Fruit fly (Drosophila melanogaster) whole organism, embryonic: ENCODE data around the gene CG33932.

Source experiments
- Awh ChIP-seq: fragments of 200-800 bp; sonication (Bioruptor generic); IDR thresholded peaks from 2 replicates; pipeline ENCODE4, ENCODE4 v1.3.6; 2022; ENCODE audit warnings: missing biosample characterization, missing genetic modification characterization
- CG10267 ChIP-seq: fragments of 200-800 bp; sonication (Bioruptor generic); optimal IDR thresholded peaks from 2 replicates; lab custom pipeline; 2018; ENCODE audit warnings: missing biosample characterization, mild to moderate bottlenecking, missing genetic modification characterization, moderate library complexity
- CG10543 ChIP-seq: fragments of 200-800 bp; sonication (Bioruptor generic); optimal IDR thresholded peaks from 3 replicates; lab custom pipeline; 2017; ENCODE audit warnings: missing biosample characterization, mild to moderate bottlenecking, missing genetic modification characterization, moderate library complexity
- CG10979 ChIP-seq: fragments of 200-800 bp; sonication (Bioruptor generic); optimal IDR thresholded peaks from 2 replicates; lab custom pipeline; 2018; ENCODE audit warnings: missing biosample characterization, mild to moderate bottlenecking, missing genetic modification characterization, moderate library complexity
- CG11398 ChIP-seq: fragments of 200-800 bp; sonication (Bioruptor generic); optimal IDR thresholded peaks from 2 replicates; lab custom pipeline; 2016; ENCODE audit warnings: missing biosample characterization, missing genetic modification characterization
- CG12391 ChIP-seq: fragments of 200-800 bp; sonication (Bioruptor generic); optimal IDR thresholded peaks from 3 replicates; lab custom pipeline; 2018; ENCODE audit warnings: missing biosample characterization, mild to moderate bottlenecking, missing genetic modification characterization, moderate library complexity
- CG13424 ChIP-seq: fragments of 200-800 bp; sonication (Bioruptor generic); optimal IDR thresholded peaks from 2 replicates; lab custom pipeline; 2019; ENCODE audit warnings: missing biosample characterization, mild to moderate bottlenecking, missing genetic modification characterization, moderate library complexity
- CG14710 ChIP-seq: fragments of 200-800 bp; sonication (Bioruptor generic); optimal IDR thresholded peaks from 3 replicates; lab custom pipeline; 2019; ENCODE audit warnings: missing biosample characterization, mild to moderate bottlenecking, missing genetic modification characterization, moderate library complexity
- CG16815 ChIP-seq: fragments of 200-800 bp; sonication (Bioruptor generic); optimal IDR thresholded peaks from 3 replicates; lab custom pipeline; 2017; ENCODE audit warnings: missing biosample characterization, mild to moderate bottlenecking, missing genetic modification characterization
- CG17361 ChIP-seq: fragments of 200-800 bp; sonication (Bioruptor generic); IDR thresholded peaks from 3 replicates; pipeline ENCODE4 v1.3.6; 2022; ENCODE audit warnings: missing biosample characterization, missing genetic modification characterization
- CG18262 ChIP-seq: fragments of 200-800 bp; optimal IDR thresholded peaks from 3 replicates; lab custom pipeline; 2019; ENCODE audit warnings: missing biosample characterization, mild to moderate bottlenecking, missing genetic modification characterization, moderate library complexity
- CG1832 ChIP-seq: fragments of 200-800 bp; sonication (Bioruptor generic); optimal IDR thresholded peaks from 2 replicates; lab custom pipeline; 2017; ENCODE audit warnings: missing biosample characterization, mild to moderate bottlenecking, missing genetic modification characterization, inconsistent platforms
- CG2199 ChIP-seq: fragments of 200-800 bp; sonication (Bioruptor generic); IDR thresholded peaks from 3 replicates; pipeline ENCODE4 v1.3.6; 2022; ENCODE audit warnings: missing biosample characterization, missing genetic modification characterization
- CG30020 ChIP-seq: fragments of 200-800 bp; optimal IDR thresholded peaks from 2 replicates; lab custom pipeline; 2019; ENCODE audit warnings: missing biosample characterization, mild to moderate bottlenecking, missing genetic modification characterization, moderate library complexity
- CG33557 ChIP-seq: fragments of 200-800 bp; sonication (Bioruptor generic); optimal IDR thresholded peaks from 2 replicates; lab custom pipeline; 2019; ENCODE audit warnings: missing biosample characterization, mild to moderate bottlenecking, missing genetic modification characterization, moderate library complexity
- CG34422 ChIP-seq: fragments of 200-800 bp; sonication (Bioruptor generic); IDR thresholded peaks from 3 replicates; pipeline ENCODE4 v1.3.6; 2022; ENCODE audit warnings: missing biosample characterization, missing genetic modification characterization
- CG6854 ChIP-seq: fragments of 200-800 bp; sonication (Bioruptor generic); optimal IDR thresholded peaks from 3 replicates; lab custom pipeline; 2017; ENCODE audit warnings: missing biosample characterization, mild to moderate bottlenecking, missing genetic modification characterization
- CG7786 ChIP-seq: fragments of 200-800 bp; sonication (Bioruptor generic); optimal IDR thresholded peaks from 2 replicates; lab custom pipeline; 2016; ENCODE audit warnings: missing biosample characterization, missing genetic modification characterization
- CG8359 ChIP-seq: fragments of 200-800 bp; sonication (Bioruptor generic); optimal IDR thresholded peaks from 2 replicates; lab custom pipeline; 2017; ENCODE audit warnings: missing biosample characterization, mild to moderate bottlenecking, missing genetic modification characterization, borderline replicate concordance
- Deaf1 ChIP-seq: fragments of 200-800 bp; optimal IDR thresholded peaks from 3 replicates; lab custom pipeline; 2019; ENCODE audit warnings: missing biosample characterization, mild to moderate bottlenecking, missing genetic modification characterization, moderate library complexity
- Ets65A ChIP-seq: fragments of 200-800 bp; sonication (Bioruptor generic); peaks from one replicate; lab custom pipeline; 2016; ENCODE audit warnings: missing biosample characterization, missing genetic modification characterization
- Jarid2 ChIP-seq: fragments of 200-800 bp; sonication (Bioruptor generic); optimal IDR thresholded peaks from 3 replicates; lab custom pipeline; 2017; ENCODE audit warnings: mild to moderate bottlenecking, missing biosample characterization, missing genetic modification reagents, missing genetic modification characterization
- Med ChIP-seq: fragments of 200-800 bp; sonication (Bioruptor generic); peaks from one replicate; lab custom pipeline; 2016; ENCODE audit warnings: missing biosample characterization, missing genetic modification characterization, mild to moderate bottlenecking, inconsistent platforms, moderate library complexity
- Mrtf ChIP-seq: fragments of 200-800 bp; sonication (Bioruptor generic); IDR thresholded peaks from 3 replicates; pipeline ENCODE4 v1.3.6; 2022; ENCODE audit warnings: missing biosample characterization, missing genetic modification characterization
- ara ChIP-seq: fragments of 200-800 bp; sonication (Bioruptor generic); IDR thresholded peaks from 2 replicates; pipeline ENCODE4 v1.3.6; 2022; ENCODE audit warnings: missing biosample characterization, missing genetic modification characterization
- caup ChIP-seq: fragments of 200-800 bp; sonication (Bioruptor generic); optimal IDR thresholded peaks from 3 replicates; lab custom pipeline; 2017; ENCODE audit warnings: missing biosample characterization, mild to moderate bottlenecking, missing genetic modification characterization, moderate library complexity; ENCODE audit not compliant: severe bottlenecking
- crc ChIP-seq: fragments of 200-800 bp; sonication (Bioruptor generic); optimal IDR thresholded peaks from 2 replicates; lab custom pipeline; 2016; ENCODE audit warnings: missing biosample characterization, missing genetic modification characterization
- crol ChIP-seq: fragments of 200-800 bp; sonication (Bioruptor generic); IDR thresholded peaks from 2 replicates; pipeline ENCODE4 v1.3.6; 2022; ENCODE audit warnings: missing biosample characterization, missing genetic modification characterization
- dmrt11E ChIP-seq: fragments of 200-800 bp; sonication (Bioruptor generic); optimal IDR thresholded peaks from 3 replicates; lab custom pipeline; 2018; ENCODE audit warnings: missing biosample characterization, mild to moderate bottlenecking, missing genetic modification characterization, moderate library complexity
- eyg ChIP-seq: fragments of 200-800 bp; sonication (Bioruptor generic); optimal IDR thresholded peaks from 3 replicates; lab custom pipeline; 2016; ENCODE audit warnings: missing biosample characterization, missing genetic modification characterization
- gem ChIP-seq: fragments of 200-800 bp; sonication (Bioruptor generic); optimal IDR thresholded peaks from 2 replicates; lab custom pipeline; 2019; ENCODE audit warnings: missing biosample characterization, mild to moderate bottlenecking, missing genetic modification characterization, moderate library complexity
- inv ChIP-seq: fragments of 200-800 bp; sonication (Bioruptor generic); IDR thresholded peaks from 2 replicates; pipeline ENCODE4 v1.3.6; 2022; ENCODE audit warnings: missing biosample characterization, missing genetic modification characterization; ENCODE audit not compliant: partially characterized antibody
- lola ChIP-seq, 3 experiments: fragments of >200 bp in 2 of 3; fragments of 200-800 bp in 1 of 3; sonication (Bioruptor generic) in 1 of 3; optimal IDR thresholded peaks; 2 replicates each; lab custom pipeline; 2017 to 2019; ENCODE audit warnings: missing biosample characterization in 3 of 3, missing genetic modification characterization in 3 of 3, mild to moderate bottlenecking in 1 of 3, moderate library complexity in 1 of 3
- sens ChIP-seq: fragments of 200-800 bp; sonication (Bioruptor generic); peaks from one replicate; lab custom pipeline; 2016; ENCODE audit warnings: missing biosample characterization, missing genetic modification characterization
- sisA ChIP-seq: fragments of 200-800 bp; sonication (Bioruptor generic); IDR thresholded peaks from 2 replicates; pipeline ENCODE4 v1.3.6; 2022; ENCODE audit warnings: missing biosample characterization, missing genetic modification characterization
- toy ChIP-seq: fragments of 200-800 bp; sonication (Bioruptor generic); IDR thresholded peaks from 2 replicates; pipeline ENCODE4 v1.3.6; 2022; ENCODE audit warnings: missing biosample characterization, missing genetic modification characterization
- twi ChIP-seq: fragments of 200-800 bp; optimal IDR thresholded peaks from 2 replicates; lab custom pipeline; 2019; ENCODE audit warnings: missing biosample characterization, mild to moderate bottlenecking, missing genetic modification characterization, moderate library complexity
- z ChIP-seq: fragments of 200-800 bp; sonication (Bioruptor generic); IDR thresholded peaks from 3 replicates; pipeline ENCODE4 v1.3.6; 2022; ENCODE audit warnings: missing biosample characterization, missing genetic modification characterization
- zf30C ChIP-seq: fragments of 200-800 bp; sonication (Bioruptor generic); optimal IDR thresholded peaks from 3 replicates; lab custom pipeline; 2018; ENCODE audit warnings: missing biosample characterization, mild to moderate bottlenecking, missing genetic modification characterization

The CG33932 gene

DNA sequence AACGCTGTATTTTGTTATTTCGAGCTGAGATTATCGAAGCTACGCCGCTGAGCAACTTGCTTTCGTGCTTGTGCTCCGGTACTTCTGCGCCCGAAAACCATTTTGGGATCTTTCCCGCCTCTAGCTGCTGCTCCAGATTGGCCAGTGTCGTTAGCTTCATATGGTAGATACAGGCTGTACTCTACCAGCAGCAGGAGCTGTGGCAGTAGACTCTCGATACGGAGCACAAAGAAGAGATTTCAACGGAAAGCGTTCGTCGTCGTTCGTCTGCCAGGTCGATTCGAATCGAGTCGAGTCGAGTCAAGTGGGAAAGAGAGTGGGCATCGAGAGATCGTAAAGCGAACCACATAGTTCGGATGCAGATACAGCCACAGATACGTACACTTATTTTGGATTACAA is 29.4 kb upstream of the CG33932 start (continued):
- TF ChIP-seq Awh (GFP tag; lab: Robert Waterston, UW) (no peak), CG10543 (GFP tag; lab: Kevin White, UChicago) (peak; percentile 12), inv (no peak), Deaf1 (tag; lab: Kevin White, UChicago) (peak; percentile 77), CG8359 (GFP tag; lab: Kevin White, UChicago) (no peak), CG7786 (GFP tag; lab: Kevin White, UChicago) (no peak), ara (GFP tag; lab: Robert Waterston, UW) (no peak), caup (GFP tag; lab: Kevin White, UChicago) (no peak), Jarid2 (no peak), Med (GFP tag; lab: Kevin White, UChicago) (peak; percentile 52), Mrtf (GFP tag; lab: Robert Waterston, UW) (no peak), eyg (no peak), sisA (GFP tag; lab: Robert Waterston, UW) (no peak)

DNA sequence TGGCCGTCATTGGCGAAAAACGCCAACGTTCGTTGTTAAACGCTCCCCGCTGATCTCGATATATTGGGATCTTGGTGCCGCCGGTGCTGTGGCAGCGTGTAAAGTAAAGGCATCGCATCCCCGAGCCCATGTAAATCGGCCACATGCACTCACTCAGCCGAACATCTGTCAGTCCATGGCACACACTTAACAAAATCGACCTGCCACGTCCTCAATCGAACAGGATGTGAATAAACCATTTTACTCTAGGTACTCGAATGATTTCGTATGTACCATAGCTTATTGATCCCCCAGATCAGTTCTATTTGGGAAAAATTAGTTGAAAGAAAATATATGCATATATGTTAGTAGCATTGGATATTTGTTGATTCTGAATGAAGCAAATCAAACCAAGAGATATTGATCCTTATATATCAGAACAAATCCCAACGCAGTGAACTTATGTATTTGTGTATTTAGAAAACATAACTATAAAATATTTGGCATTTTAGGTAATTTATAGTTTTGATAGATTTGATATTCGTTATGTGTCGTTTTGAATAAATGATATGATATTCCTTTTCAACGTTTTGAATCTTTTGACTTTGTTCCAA is 27.8 kb upstream of the CG33932 start:
- peak; percentile 92 for TF ChIP-seq twi (tag; lab: Kevin White, UChicago)
- TF ChIP-seq CG1832 (GFP tag; lab: Kevin White, UChicago), result no peak
- TF ChIP-seq Ets65A (GFP tag; lab: Kevin White, UChicago), result no peak
- no peak for TF ChIP-seq CG11398 (GFP tag; lab: Kevin White, UChicago)
- peak; percentile 81 for TF ChIP-seq sens (GFP tag; lab: Kevin White, UChicago)
- TF ChIP-seq CG14710, result peak; percentile 4
- TF ChIP-seq CG10267 (tag; lab: Kevin White, UChicago), result peak; percentile 2
- TF ChIP-seq toy (GFP tag; lab: Robert Waterston, UW), result no peak
- TF ChIP-seq CG18262 (tag; lab: Kevin White, UChicago), result peak; percentile 42
- TF ChIP-seq zf30C (GFP tag; lab: Kevin White, UChicago), result peak; percentile 71
- TF ChIP-seq CG30020, result no peak
- peak; percentile 27 for TF ChIP-seq gem (tag; lab: Kevin White, UChicago)
- no peak for TF ChIP-seq CG6854 (GFP tag; lab: Kevin White, UChicago)
- TF ChIP-seq CG12391 (tag; lab: Kevin White, UChicago), result peak; percentile 8
- TF ChIP-seq CG16815 (GFP tag; lab: Kevin White, UChicago), result no peak
- peak; percentile 16 for TF ChIP-seq CG10979 (tag; lab: Kevin White, UChicago)
- TF ChIP-seq Med (GFP tag; lab: Kevin White, UChicago), result peak; percentile 31
- TF ChIP-seq CG33557 (GFP tag; lab: Kevin White, UChicago), result peak; percentile 10
- TF ChIP-seq CG13424, result no peak
- no peak for TF ChIP-seq CG34422 (GFP tag; lab: Robert Waterston, UW)
- peak; percentile 64; the same call in 2 of the 3 replicates for TF ChIP-seq CG17361 (GFP tag; lab: Robert Waterston, UW)
- peak in 1 of 3 experiments; percentile 44 for TF ChIP-seq lola (GFP tag; optimal IDR thresholded peaks at IDR 0.05; lab: Kevin White, UChicago)
- TF ChIP-seq dmrt11E (tag; lab: Kevin White, UChicago), result peak; percentile 39

DNA sequence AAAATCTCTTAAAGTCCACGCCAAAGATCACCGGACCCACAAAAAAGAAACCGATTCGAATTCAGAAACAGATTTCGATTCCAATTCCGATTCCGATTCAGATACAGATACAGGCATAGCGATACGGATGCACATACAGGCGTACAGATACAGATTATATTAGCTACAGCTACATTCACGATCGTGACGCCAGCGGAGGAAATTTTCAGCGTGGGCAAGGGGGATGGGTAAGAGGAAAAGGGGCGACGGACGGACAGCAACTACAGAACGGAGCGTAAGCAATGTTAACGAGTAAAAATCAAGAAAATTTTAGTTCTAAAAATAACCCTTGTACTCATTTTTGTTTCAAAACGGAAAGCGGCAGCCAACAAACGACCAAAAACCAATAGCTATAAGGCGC is 27.2 kb upstream of the CG33932 start:
- TF ChIP-seq Deaf1 (tag; lab: Kevin White, UChicago) (peak; percentile 10), z (0 out of 3 replicates have a peak, but pooled peaks have one; percentile 45), crol (GFP tag; lab: Robert Waterston, UW) (peak; percentile 75; the same call in 1 of the 2 replicates), crc (GFP tag; lab: Kevin White, UChicago) (no peak), CG2199 (GFP tag; lab: Robert Waterston, UW) (peak; percentile 54; the same call in 2 of the 3 replicates)
- TF ChIP-seq, all 482 proteins: peak for 4
